Worm (Caenorhabditis elegans): Measurements from ENCODE around the gene swt-4.

DNA sequence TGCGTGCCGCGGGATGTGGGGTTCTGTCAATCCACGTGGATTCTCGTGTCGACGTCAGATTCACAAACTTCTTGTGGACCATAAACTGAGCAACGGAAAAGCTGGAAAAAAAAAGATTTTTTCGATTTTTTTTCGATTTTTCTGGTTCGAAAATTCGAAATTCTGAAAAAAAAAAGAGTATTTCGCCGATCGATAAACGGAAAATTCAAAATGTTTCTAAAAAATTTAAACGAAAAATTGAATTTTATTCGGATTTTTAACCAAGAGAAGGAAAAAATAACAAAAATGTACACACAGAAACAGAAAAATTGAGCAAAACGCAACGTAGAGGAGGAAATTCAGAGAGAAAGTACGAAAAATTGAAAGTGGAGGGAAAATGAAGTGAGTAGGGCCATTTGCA is 32.6 kb downstream of the swt-4 start, which contains the start of gene Y39A1A.3:
- TF ChIP-seq unc-86 (tag; optimal IDR thresholded peaks at IDR 0.05) (no peak), ahr-1 (tag; optimal IDR thresholded peaks at IDR 0.05) (no peak), ceh-6 (GFP tag; optimal IDR thresholded peaks at IDR 0.05) (no peak), fkh-10 (GFP tag; optimal IDR thresholded peaks at IDR 0.05) (no peak), nhr-11 (tag; optimal IDR thresholded peaks at IDR 0.05) (no peak), Y22D7AL.16 (tag; optimal IDR thresholded peaks at IDR 0.05) (no peak), fkh-6 (tag; optimal IDR thresholded peaks at IDR 0.05) (no peak), ceh-34 (tag; optimal IDR thresholded peaks at IDR 0.05) (no peak), ceh-9 (tag; optimal IDR thresholded peaks at IDR 0.05) (no peak), pqm-1 (tag; optimal IDR thresholded peaks at IDR 0.05) (no peak)

Data from whole organism, late embryonic.